Fruit fly (Drosophila melanogaster) S2 (cell line): ENCODE results near the gene mRpL15.

Source experiments
- CG8478 ChIP-seq: fragments of >200 bp; optimal IDR thresholded peaks from 2 replicates; lab custom pipeline; 2018
- CTCF ChIP-seq, 2 experiments: fragments of >200 bp; optimal IDR thresholded peaks; 2 replicates each; lab custom pipeline; 2018

The mRpL15 gene

dm6 chr3L:20397770-20398169 lies 38.2 kb downstream of the mRpL15 start:
- TF ChIP-seq CTCF (optimal IDR thresholded peaks at IDR 0.05; lab: Kevin White, UChicago) (no peak), CG8478 (lab: Kevin White, UChicago) (no peak)

- no peak for TF ChIP-seq CG8478 (lab: Kevin White, UChicago)
- TF ChIP-seq CTCF (optimal IDR thresholded peaks at IDR 0.05; lab: Kevin White, UChicago) = no peak
These were observed 40.0 kb downstream of the mRpL15 start for dm6 chr3L:20396047-20396446.

dm6 chr3L:20395257-20395909 lies 40.6 kb downstream of the mRpL15 start:
- TF ChIP-seq CTCF (optimal IDR thresholded peaks at IDR 0.05; lab: Kevin White, UChicago) (no peak), CG8478 (lab: Kevin White, UChicago) (no peak)

dm6 chr3L:20393357-20393756 lies 42.7 kb downstream of the mRpL15 start, which contains the start of gene CG33969:
TSS of gene CG33969 (minus strand) at chr3L:20393553.
- TF ChIP-seq CG8478 (lab: Kevin White, UChicago) (no peak), CTCF (optimal IDR thresholded peaks at IDR 0.05; lab: Kevin White, UChicago) (no peak)

dm6 chr3L:20388983-20389382 lies 47.0 kb downstream of the mRpL15 start:
- TF ChIP-seq CTCF (optimal IDR thresholded peaks at IDR 0.05; lab: Kevin White, UChicago) (no peak), CG8478 (lab: Kevin White, UChicago) (no peak)

dm6 chr3L:20387843-20388163 lies 48.2 kb downstream of the mRpL15 start:
- TF ChIP-seq CTCF (optimal IDR thresholded peaks at IDR 0.05; lab: Kevin White, UChicago) (no peak), CG8478 (lab: Kevin White, UChicago) (no peak)

dm6 chr3L:20387038-20387842 lies 48.8 kb downstream of the mRpL15 start:
- no peak for TF ChIP-seq CG8478 (lab: Kevin White, UChicago)
- no peak for TF ChIP-seq CTCF (optimal IDR thresholded peaks at IDR 0.05; lab: Kevin White, UChicago)

dm6 chr3L:20385969-20386370 lies 50.0 kb downstream of the mRpL15 start:
- TF ChIP-seq CTCF (optimal IDR thresholded peaks at IDR 0.05; lab: Kevin White, UChicago) (no peak), CG8478 (lab: Kevin White, UChicago) (no peak)

dm6 chr3L:20385408-20385807 lies 50.6 kb downstream of the mRpL15 start:
- TF ChIP-seq CG8478 (lab: Kevin White, UChicago) = no peak
- TF ChIP-seq CTCF (optimal IDR thresholded peaks at IDR 0.05; lab: Kevin White, UChicago) = no peak
